Fruit fly (Drosophila melanogaster) whole organism, embryonic: Measurements from ENCODE around the gene AlkB.
A peak's percentile ranks its signal among the peaks of the same experiment; 100 is the strongest.

Source experiments
- Asciz ChIP-seq: fragments of 200-800 bp; sonication (Bioruptor generic); optimal IDR thresholded peaks from 2 replicates; lab custom pipeline; 2017; ENCODE audit warnings: missing biosample characterization, mild to moderate bottlenecking, missing genetic modification characterization, missing genetic modification reagents
- CG10654 ChIP-seq: fragments of 200-800 bp; sonication (Bioruptor generic); optimal IDR thresholded peaks from 2 replicates; lab custom pipeline; 2016; ENCODE audit warnings: missing biosample characterization, missing genetic modification characterization
- CG11093 ChIP-seq: fragments of 200-800 bp; sonication (Bioruptor generic); IDR thresholded peaks from 3 replicates; pipeline ENCODE4 v1.3.6; 2022; ENCODE audit warnings: missing biosample characterization, missing genetic modification characterization
- CG12236 ChIP-seq: fragments of 200-800 bp; sonication (Bioruptor generic); optimal IDR thresholded peaks from 2 replicates; lab custom pipeline; 2016; ENCODE audit warnings: missing biosample characterization, missing genetic modification characterization
- CG12299 ChIP-seq: fragments of 200-800 bp; sonication (Bioruptor generic); optimal IDR thresholded peaks from 2 replicates; lab custom pipeline; 2018; ENCODE audit warnings: missing biosample characterization, mild to moderate bottlenecking, missing genetic modification characterization
- CG1233 ChIP-seq: fragments of 200-800 bp; sonication (Bioruptor generic); optimal IDR thresholded peaks from 4 replicates; lab custom pipeline; 2018; ENCODE audit warnings: missing biosample characterization, mild to moderate bottlenecking, missing genetic modification characterization
- CG12391 ChIP-seq: fragments of 200-800 bp; sonication (Bioruptor generic); optimal IDR thresholded peaks from 3 replicates; lab custom pipeline; 2018; ENCODE audit warnings: missing biosample characterization, mild to moderate bottlenecking, missing genetic modification characterization, moderate library complexity
- CG13123 ChIP-seq: fragments of 200-800 bp; sonication (Bioruptor generic); optimal IDR thresholded peaks from 2 replicates; lab custom pipeline; 2016; ENCODE audit warnings: missing biosample characterization, missing genetic modification characterization
- CG15269 ChIP-seq: fragments of 200-800 bp; sonication (Bioruptor generic); optimal IDR thresholded peaks from 2 replicates; lab custom pipeline; 2018; ENCODE audit warnings: missing biosample characterization, mild to moderate bottlenecking, missing genetic modification characterization, moderate library complexity
- CG15514 ChIP-seq: fragments of 200-800 bp; sonication (Bioruptor generic); optimal IDR thresholded peaks from 3 replicates; lab custom pipeline; 2017; ENCODE audit warnings: missing biosample characterization, missing genetic modification characterization, mild to moderate bottlenecking, moderate library complexity, missing genetic modification reagents
- CG1602 ChIP-seq: fragments of 200-800 bp; sonication (Bioruptor generic); optimal IDR thresholded peaks from 3 replicates; lab custom pipeline; 2016; ENCODE audit warnings: missing biosample characterization, missing genetic modification characterization
- CG2202 ChIP-seq: fragments of 200-800 bp; sonication (Bioruptor generic); optimal IDR thresholded peaks from 2 replicates; lab custom pipeline; 2018; ENCODE audit warnings: missing biosample characterization, mild to moderate bottlenecking, missing genetic modification characterization
- CG2678 ChIP-seq: fragments of 200-800 bp; sonication (Bioruptor generic); optimal IDR thresholded peaks from 3 replicates; lab custom pipeline; 2019; ENCODE audit warnings: missing biosample characterization, mild to moderate bottlenecking, missing genetic modification characterization, moderate library complexity
- CG4282 ChIP-seq: fragments of 200-800 bp; sonication (Bioruptor generic); optimal IDR thresholded peaks from 2 replicates; lab custom pipeline; 2016; ENCODE audit warnings: missing biosample characterization, missing genetic modification characterization
- CG4360 ChIP-seq: fragments of 200-800 bp; sonication (Bioruptor generic); IDR thresholded peaks from 2 replicates; pipeline ENCODE4 v1.3.6; 2022; ENCODE audit warnings: missing biosample characterization, missing genetic modification characterization
- CG4404 ChIP-seq: fragments of 200-800 bp; sonication (Bioruptor generic); IDR thresholded peaks from 2 replicates; pipeline ENCODE4 v1.3.6; 2022; ENCODE audit warnings: missing biosample characterization, missing genetic modification characterization
- CG6175 ChIP-seq: fragments of 200-800 bp; sonication (Bioruptor generic); IDR thresholded peaks from 3 replicates; pipeline ENCODE4 v1.3.6; 2022; ENCODE audit warnings: missing biosample characterization, missing genetic modification characterization
- CG6791 ChIP-seq: fragments of 200-800 bp; sonication (Bioruptor generic); IDR thresholded peaks from 3 replicates; pipeline ENCODE4 v1.3.6; 2022; ENCODE audit warnings: missing biosample characterization, missing genetic modification characterization; ENCODE audit not compliant: partially characterized antibody
- CG7928 ChIP-seq: fragments of 200-800 bp; sonication (Bioruptor generic); optimal IDR thresholded peaks from 2 replicates; lab custom pipeline; 2017; ENCODE audit warnings: missing biosample characterization, mild to moderate bottlenecking, missing genetic modification characterization
- CG7963 ChIP-seq: fragments of 200-800 bp; sonication (Bioruptor generic); IDR thresholded peaks from 3 replicates; pipeline ENCODE4 v1.3.6; 2022; ENCODE audit warnings: missing biosample characterization, missing genetic modification characterization; ENCODE audit not compliant: partially characterized antibody
- CG9215 ChIP-seq: fragments of 200-800 bp; sonication (Bioruptor generic); IDR thresholded peaks from 2 replicates; pipeline ENCODE4 v1.3.6; 2022; ENCODE audit warnings: missing biosample characterization, missing genetic modification characterization
- D19B ChIP-seq: fragments of 200-800 bp; sonication (Bioruptor generic); optimal IDR thresholded peaks from 2 replicates; lab custom pipeline; 2017; ENCODE audit warnings: missing biosample characterization, mild to moderate bottlenecking, missing genetic modification characterization
- Dad ChIP-seq: fragments of 200-800 bp; sonication (Bioruptor generic); optimal IDR thresholded peaks from 3 replicates; lab custom pipeline; 2016; ENCODE audit warnings: missing biosample characterization, missing genetic modification characterization
- GATAe ChIP-seq: fragments of 200-800 bp; sonication (Bioruptor generic); conservative IDR thresholded peaks from 2 replicates; pipeline ENCODE4 v1.3.6; 2022; ENCODE audit warnings: missing biosample characterization, missing genetic modification characterization
- Jarid2 ChIP-seq: fragments of 200-800 bp; sonication (Bioruptor generic); optimal IDR thresholded peaks from 3 replicates; lab custom pipeline; 2017; ENCODE audit warnings: mild to moderate bottlenecking, missing biosample characterization, missing genetic modification reagents, missing genetic modification characterization
- Oli ChIP-seq: fragments of 200-800 bp; sonication (Bioruptor generic); optimal IDR thresholded peaks from 2 replicates; lab custom pipeline; 2018; ENCODE audit warnings: missing biosample characterization, mild to moderate bottlenecking, missing genetic modification characterization, moderate library complexity
- Pdp1 ChIP-seq, 2 experiments: fragments of 200-800 bp; sonication (Bioruptor generic); optimal IDR thresholded peaks; 3 replicates each; lab custom pipeline; 2016; ENCODE audit warnings: missing biosample characterization in 2 of 2, missing genetic modification characterization in 2 of 2, mild to moderate bottlenecking in 1 of 2, moderate library complexity in 1 of 2
- Rx ChIP-seq: fragments of 200-800 bp; sonication (Bioruptor generic); IDR thresholded peaks from 2 replicates; pipeline ENCODE4 v1.3.6; 2022; ENCODE audit warnings: missing biosample characterization, missing genetic modification characterization
- Scr ChIP-seq: fragments of 200-800 bp; sonication (Bioruptor generic); IDR thresholded peaks from 2 replicates; pipeline ENCODE4 v1.3.6; 2022; ENCODE audit warnings: missing biosample characterization, missing genetic modification characterization; ENCODE audit not compliant: partially characterized antibody
- Spps ChIP-seq: fragments of 200-800 bp; sonication (Bioruptor generic); optimal IDR thresholded peaks from 2 replicates; lab custom pipeline; 2018; ENCODE audit warnings: missing biosample characterization, mild to moderate bottlenecking, missing genetic modification characterization
- Sry-β ChIP-seq: fragments of 200-800 bp; sonication (Bioruptor generic); optimal IDR thresholded peaks from 2 replicates; lab custom pipeline; 2018; ENCODE audit warnings: missing biosample characterization, mild to moderate bottlenecking, missing genetic modification characterization, moderate library complexity
- TFAM ChIP-seq: fragments of 200-800 bp; sonication (Bioruptor generic); optimal IDR thresholded peaks from 2 replicates; lab custom pipeline; 2017; ENCODE audit warnings: missing biosample characterization, missing genetic modification characterization, inconsistent platforms
- abd-A ChIP-seq: fragments of 200-800 bp; sonication (Bioruptor generic); optimal IDR thresholded peaks from 3 replicates; lab custom pipeline; 2019; ENCODE audit warnings: missing biosample characterization, mild to moderate bottlenecking, missing genetic modification characterization, moderate library complexity
- al ChIP-seq: fragments of 200-800 bp; sonication (Bioruptor generic); IDR thresholded peaks from 2 replicates; pipeline ENCODE4 v1.3.6; 2022; ENCODE audit warnings: missing biosample characterization, missing genetic modification characterization
- ato ChIP-seq: fragments of 200-800 bp; sonication (Bioruptor generic); IDR thresholded peaks from 2 replicates; pipeline ENCODE4 v1.3.6; 2022; ENCODE audit warnings: missing biosample characterization, missing genetic modification characterization; ENCODE audit not compliant: partially characterized antibody
- cas ChIP-seq: fragments of 200-800 bp; sonication (Bioruptor generic); IDR thresholded peaks from 2 replicates; pipeline ENCODE4 v1.3.6; 2022; ENCODE audit warnings: missing biosample characterization, missing genetic modification characterization
- corto ChIP-seq: fragments of 200-800 bp; sonication (Bioruptor generic); optimal IDR thresholded peaks from 2 replicates; lab custom pipeline; 2016; ENCODE audit warnings: missing biosample characterization, mild to moderate bottlenecking, missing genetic modification characterization, moderate library complexity
- gcm ChIP-seq: fragments of 200-800 bp; sonication (Bioruptor generic); optimal IDR thresholded peaks from 2 replicates; lab custom pipeline; 2019; ENCODE audit warnings: missing biosample characterization, mild to moderate bottlenecking, missing genetic modification characterization, moderate library complexity
- grn ChIP-seq: fragments of 200-800 bp; sonication (Bioruptor generic); optimal IDR thresholded peaks from 3 replicates; lab custom pipeline; 2017; ENCODE audit warnings: missing biosample characterization, missing genetic modification characterization
- hb ChIP-seq: fragments of 200-800 bp; sonication (Bioruptor generic); IDR thresholded peaks from 3 replicates; pipeline ENCODE4 v1.3.6; 2022; ENCODE audit warnings: missing biosample characterization, missing genetic modification characterization; ENCODE audit not compliant: partially characterized antibody
- jumu ChIP-seq: fragments of 200-800 bp; sonication (Bioruptor generic); optimal IDR thresholded peaks from 3 replicates; lab custom pipeline; 2016; ENCODE audit warnings: missing biosample characterization, missing genetic modification characterization
- peb ChIP-seq: fragments of 200-800 bp; sonication (Bioruptor generic); IDR thresholded peaks from 2 replicates; pipeline ENCODE4 v1.3.6; 2022; ENCODE audit warnings: missing biosample characterization, missing genetic modification characterization
- phol ChIP-seq: fragments of 200-800 bp; sonication (Bioruptor generic); optimal IDR thresholded peaks from 3 replicates; lab custom pipeline; 2018; ENCODE audit warnings: missing biosample characterization, mild to moderate bottlenecking, missing genetic modification characterization, moderate library complexity
- prd ChIP-seq, 3 experiments: fragments of >200 bp in 2 of 3; fragments of 200-800 bp in 1 of 3; sonication (Bioruptor generic) in 1 of 3; optimal IDR thresholded peaks in 2 of 3; IDR thresholded peaks in 1 of 3; 2 replicates in 2 of 3; 3 replicates in 1 of 3; pipeline versions ENCODE4 v1.3.6 to Lab custom; 2017 to 2022; ENCODE audit warnings: missing biosample characterization in 1 of 3, missing genetic modification characterization in 1 of 3
- sc ChIP-seq, 3 experiments: fragments of >200 bp in 2 of 3; fragments of 200-800 bp in 1 of 3; sonication (Bioruptor generic) in 1 of 3; optimal IDR thresholded peaks; 2 replicates in 2 of 3; 3 replicates in 1 of 3; lab custom pipeline; 2017; ENCODE audit warnings: mild to moderate bottlenecking in 1 of 3, missing biosample characterization in 1 of 3, missing genetic modification characterization in 1 of 3, missing genetic modification reagents in 1 of 3
- sug ChIP-seq: fragments of 200-800 bp; optimal IDR thresholded peaks from 2 replicates; lab custom pipeline; 2019; ENCODE audit warnings: missing biosample characterization, mild to moderate bottlenecking, missing genetic modification characterization, moderate library complexity
- toy ChIP-seq: fragments of 200-800 bp; sonication (Bioruptor generic); IDR thresholded peaks from 2 replicates; pipeline ENCODE4 v1.3.6; 2022; ENCODE audit warnings: missing biosample characterization, missing genetic modification characterization
- twi ChIP-seq: fragments of 200-800 bp; optimal IDR thresholded peaks from 2 replicates; lab custom pipeline; 2019; ENCODE audit warnings: missing biosample characterization, mild to moderate bottlenecking, missing genetic modification characterization, moderate library complexity
- vfl ChIP-seq: fragments of 200-800 bp; sonication (Bioruptor generic); optimal IDR thresholded peaks from 2 replicates; lab custom pipeline; 2016; ENCODE audit warnings: missing biosample characterization, missing genetic modification characterization

AlkB gene

DNA sequence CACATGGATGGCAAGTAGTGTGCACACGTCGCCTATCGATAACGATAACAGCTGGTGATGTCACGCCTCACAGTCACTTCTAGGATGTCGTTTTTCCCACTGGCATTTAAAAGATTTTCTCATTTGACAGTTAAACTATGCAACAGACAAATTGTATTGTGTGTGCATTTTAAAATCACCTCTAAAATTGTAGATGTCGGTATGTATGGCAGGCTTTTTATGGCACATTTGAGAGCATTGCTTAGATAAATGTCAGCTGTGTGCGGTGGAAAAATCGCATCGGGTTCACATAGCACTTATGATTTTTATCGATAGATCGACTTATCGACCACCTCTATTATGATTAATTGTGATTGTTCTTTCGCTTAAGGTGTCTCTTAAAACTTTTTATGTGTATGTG is 15.1 kb downstream of the AlkB start, which contains the start of the genes ArgRS and CG8578 (continued):
- TF ChIP-seq CG10654 (GFP tag; lab: Kevin White, UChicago), result no peak
- no peak for TF ChIP-seq CG2202
- TF ChIP-seq CG1233 (GFP tag; lab: Kevin White, UChicago), result peak; percentile 71
- TF ChIP-seq CG15514 (GFP tag; lab: Kevin White, UChicago), result no peak
- peak; percentile 73 for TF ChIP-seq sug (tag; lab: Kevin White, UChicago)
- TF ChIP-seq Dad (GFP tag; lab: Kevin White, UChicago), result peak; percentile 80
- TF ChIP-seq Jarid2 (GFP tag; lab: Kevin White, UChicago), result no peak
- no peak for TF ChIP-seq sc (optimal IDR thresholded peaks at IDR 0.05; lab: Kevin White, UChicago)
- no peak for TF ChIP-seq sc (GFP tag; optimal IDR thresholded peaks at IDR 0.05; lab: Kevin White, UChicago)
- no peak for TF ChIP-seq CG1602 (GFP tag; lab: Kevin White, UChicago)
- TF ChIP-seq CG12391, result peak; percentile 32
- peak; percentile 80 to 88 for TF ChIP-seq Pdp1 (GFP tag; optimal IDR thresholded peaks at IDR 0.05; lab: Kevin White, UChicago)
- no peak for TF ChIP-seq grn (GFP tag; lab: Kevin White, UChicago)
- no peak for TF ChIP-seq CG15269
- TF ChIP-seq CG12299 (tag; lab: Kevin White, UChicago), result no peak
- peak; percentile 28 for TF ChIP-seq Sry-β
- no peak for TF ChIP-seq Asciz (GFP tag; lab: Kevin White, UChicago)
- TF ChIP-seq Spps (tag; lab: Kevin White, UChicago), result no peak
- TF ChIP-seq Rx (GFP tag; lab: Robert Waterston, UW), result no peak
- no peak for TF ChIP-seq Oli (tag; lab: Kevin White, UChicago)
- TF ChIP-seq GATAe (GFP tag; lab: Robert Waterston, UW), result 0 out of 2 replicates have a peak, but pooled peaks have one; percentile 15
- no peak for TF ChIP-seq CG4282 (GFP tag; lab: Kevin White, UChicago)
- peak; percentile 82 for TF ChIP-seq hb (GFP tag; lab: Robert Waterston, UW)
- peak; percentile 67 for TF ChIP-seq CG4404 (GFP tag; lab: Robert Waterston, UW)
- TF ChIP-seq abd-A, result no peak
- TF ChIP-seq CG9215 (GFP tag; lab: Robert Waterston, UW), result no peak
- TF ChIP-seq phol (tag; lab: Kevin White, UChicago), result peak; percentile 60
- TF ChIP-seq al, result peak; percentile 32; the same call in 1 of the 2 replicates
- TF ChIP-seq gcm (GFP tag; lab: Kevin White, UChicago), result no peak
- peak; percentile 88 for TF ChIP-seq Scr (GFP tag; lab: Robert Waterston, UW)
- no peak for TF ChIP-seq CG4360 (GFP tag; lab: Robert Waterston, UW)
- peak; percentile 90 for TF ChIP-seq jumu (GFP tag; lab: Kevin White, UChicago)
- no peak for TF ChIP-seq prd (optimal IDR thresholded peaks at IDR 0.05; lab: Kevin White, UChicago)
- peak; percentile 85 for TF ChIP-seq prd (GFP tag; IDR thresholded peaks at IDR 0.05; lab: Robert Waterston, UW)
- no peak for TF ChIP-seq CG13123 (GFP tag; lab: Kevin White, UChicago)
- TF ChIP-seq CG12236 (GFP tag; lab: Kevin White, UChicago), result no peak
- TF ChIP-seq peb (GFP tag; lab: Robert Waterston, UW), result peak; percentile 41; the same call in 1 of the 2 replicates
- no peak for TF ChIP-seq corto (GFP tag; lab: Kevin White, UChicago)
- TF ChIP-seq toy (GFP tag; lab: Robert Waterston, UW), result no peak
- 0 out of 2 replicates have a peak, but pooled peaks have one; percentile 28 for TF ChIP-seq cas (GFP tag; lab: Robert Waterston, UW)
- TF ChIP-seq ato, result no peak
- TF ChIP-seq D19B (GFP tag; lab: Kevin White, UChicago), result peak; percentile 10
- TF ChIP-seq CG7928 (GFP tag; lab: Kevin White, UChicago), result no peak
- peak; percentile 66; the same call in 2 of the 3 replicates for TF ChIP-seq CG6791
- TF ChIP-seq CG2678 (tag; lab: Kevin White, UChicago), result no peak
- 0 out of 3 replicates have a peak, but pooled peaks have one; percentile 47 for TF ChIP-seq CG7963 (GFP tag; lab: Robert Waterston, UW)
- no peak for TF ChIP-seq TFAM (GFP tag; lab: Kevin White, UChicago)
- TF ChIP-seq CG6175, result no peak
- peak; percentile 71; the same call in 2 of the 3 replicates for TF ChIP-seq CG11093 (GFP tag; lab: Robert Waterston, UW)
- peak; percentile 41 for TF ChIP-seq twi
- TF ChIP-seq vfl (GFP tag; lab: Kevin White, UChicago), result peak; percentile 23
